Fruit fly (Drosophila melanogaster) whole organism, embryonic: ENCODE results near the gene Tim17a1.

ENCODE experiments used
- Blimp-1 ChIP-seq: fragments of 200-800 bp; sonication (Bioruptor generic); optimal IDR thresholded peaks from 3 replicates; lab custom pipeline; 2018; ENCODE audit warnings: missing biosample characterization, missing genetic modification characterization, mild to moderate bottlenecking, moderate library complexity, missing genetic modification reagents
- CG10267 ChIP-seq: fragments of 200-800 bp; sonication (Bioruptor generic); optimal IDR thresholded peaks from 2 replicates; lab custom pipeline; 2018; ENCODE audit warnings: missing biosample characterization, mild to moderate bottlenecking, missing genetic modification characterization, moderate library complexity
- CG10543 ChIP-seq: fragments of 200-800 bp; sonication (Bioruptor generic); optimal IDR thresholded peaks from 3 replicates; lab custom pipeline; 2017; ENCODE audit warnings: missing biosample characterization, mild to moderate bottlenecking, missing genetic modification characterization, moderate library complexity
- CG13296 ChIP-seq: fragments of 200-800 bp; sonication (Bioruptor generic); optimal IDR thresholded peaks from 3 replicates; lab custom pipeline; 2018; ENCODE audit warnings: missing biosample characterization, mild to moderate bottlenecking, missing genetic modification characterization
- CG14710 ChIP-seq: fragments of 200-800 bp; sonication (Bioruptor generic); optimal IDR thresholded peaks from 3 replicates; lab custom pipeline; 2019; ENCODE audit warnings: missing biosample characterization, mild to moderate bottlenecking, missing genetic modification characterization, moderate library complexity
- CG15479 ChIP-seq: fragments of 200-800 bp; sonication (Bioruptor generic); optimal IDR thresholded peaks from 3 replicates; lab custom pipeline; 2019; ENCODE audit warnings: missing biosample characterization, mild to moderate bottlenecking, missing genetic modification characterization, moderate library complexity
- CG1792 ChIP-seq: fragments of 200-800 bp; sonication (Bioruptor generic); optimal IDR thresholded peaks from 2 replicates; lab custom pipeline; 2016; ENCODE audit warnings: missing biosample characterization, missing genetic modification characterization
- CG2120 ChIP-seq: fragments of 200-800 bp; sonication (Bioruptor generic); optimal IDR thresholded peaks from 3 replicates; lab custom pipeline; 2016; ENCODE audit warnings: missing biosample characterization, missing genetic modification characterization
- CG2199 ChIP-seq: fragments of 200-800 bp; sonication (Bioruptor generic); IDR thresholded peaks from 3 replicates; pipeline ENCODE4 v1.3.6; 2022; ENCODE audit warnings: missing biosample characterization, missing genetic modification characterization
- CG2712 ChIP-seq: fragments of 200-800 bp; optimal IDR thresholded peaks from 3 replicates; lab custom pipeline; 2019; ENCODE audit warnings: missing biosample characterization, mild to moderate bottlenecking, missing genetic modification characterization, moderate library complexity
- CG31441 ChIP-seq: fragments of 200-800 bp; sonication (Bioruptor generic); IDR thresholded peaks from 2 replicates; pipeline ENCODE4 v1.3.6; 2022; ENCODE audit warnings: missing biosample characterization, missing genetic modification characterization
- CG32532 ChIP-seq: fragments of 200-800 bp; sonication (Bioruptor generic); IDR thresholded peaks from 2 replicates; pipeline ENCODE4 v1.3.6; 2022; ENCODE audit warnings: missing biosample characterization, missing genetic modification characterization
- CG3281 ChIP-seq: fragments of 200-800 bp; sonication (Bioruptor generic); optimal IDR thresholded peaks from 3 replicates; lab custom pipeline; 2017; ENCODE audit warnings: missing biosample characterization, mild to moderate bottlenecking, missing genetic modification characterization
- CG43689 ChIP-seq: fragments of 200-800 bp; sonication (Bioruptor generic); IDR thresholded peaks from 2 replicates; pipeline ENCODE4 v1.3.6; 2022; ENCODE audit warnings: missing biosample characterization, missing genetic modification characterization
- CG7372 ChIP-seq: fragments of 200-800 bp; sonication (Bioruptor generic); IDR thresholded peaks from 2 replicates; pipeline ENCODE4 v1.3.6; 2022; ENCODE audit warnings: missing biosample characterization, missing genetic modification characterization
- CG7928 ChIP-seq: fragments of 200-800 bp; sonication (Bioruptor generic); optimal IDR thresholded peaks from 2 replicates; lab custom pipeline; 2017; ENCODE audit warnings: missing biosample characterization, mild to moderate bottlenecking, missing genetic modification characterization
- CG8290 ChIP-seq, 3 experiments: fragments of 200-800 bp; sonication (Bioruptor generic); optimal IDR thresholded peaks; 2 replicates each; lab custom pipeline; 2016 to 2019; ENCODE audit warnings: missing biosample characterization in 3 of 3, missing genetic modification characterization in 3 of 3, mild to moderate bottlenecking in 2 of 3, moderate library complexity in 1 of 3
- CG8388 ChIP-seq: fragments of 200-800 bp; sonication (Bioruptor generic); optimal IDR thresholded peaks from 2 replicates; lab custom pipeline; 2019; ENCODE audit warnings: missing biosample characterization, mild to moderate bottlenecking, missing genetic modification characterization, moderate library complexity
- CG9215 ChIP-seq: fragments of 200-800 bp; sonication (Bioruptor generic); IDR thresholded peaks from 2 replicates; pipeline ENCODE4 v1.3.6; 2022; ENCODE audit warnings: missing biosample characterization, missing genetic modification characterization
- CG9876 ChIP-seq: fragments of 200-800 bp; sonication (Bioruptor generic); optimal IDR thresholded peaks from 2 replicates; lab custom pipeline; 2016; ENCODE audit warnings: missing biosample characterization, missing genetic modification characterization
- Fer1 ChIP-seq: fragments of 200-800 bp; sonication (Bioruptor generic); optimal IDR thresholded peaks from 2 replicates; lab custom pipeline; 2017; ENCODE audit warnings: missing biosample characterization, mild to moderate bottlenecking, missing genetic modification characterization
- GATAe ChIP-seq: fragments of 200-800 bp; sonication (Bioruptor generic); conservative IDR thresholded peaks from 2 replicates; pipeline ENCODE4 v1.3.6; 2022; ENCODE audit warnings: missing biosample characterization, missing genetic modification characterization
- MESR4 ChIP-seq: fragments of 200-800 bp; sonication (Bioruptor generic); optimal IDR thresholded peaks from 2 replicates; lab custom pipeline; 2018; ENCODE audit warnings: missing biosample characterization, mild to moderate bottlenecking, missing genetic modification characterization, moderate library complexity
- NFAT ChIP-seq: fragments of 200-800 bp; sonication (Bioruptor generic); IDR thresholded peaks from 2 replicates; pipeline ENCODE4 v1.3.6; 2022; ENCODE audit warnings: missing biosample characterization, missing genetic modification characterization
- Optix ChIP-seq: fragments of 200-800 bp; sonication (Bioruptor generic); IDR thresholded peaks from 3 replicates; pipeline ENCODE4 v1.3.6; 2022; ENCODE audit warnings: missing biosample characterization, missing genetic modification characterization
- Sox100B ChIP-seq: fragments of 200-800 bp; sonication (Bioruptor generic); optimal IDR thresholded peaks from 3 replicates; lab custom pipeline; 2018; ENCODE audit warnings: missing biosample characterization, mild to moderate bottlenecking, missing genetic modification characterization
- Xrp1 ChIP-seq: fragments of 200-800 bp; sonication (Bioruptor generic); IDR thresholded peaks from 2 replicates; pipeline ENCODE4 v1.3.6; 2022; ENCODE audit warnings: missing biosample characterization, missing genetic modification characterization
- ac ChIP-seq: fragments of 200-800 bp; sonication (Bioruptor generic); optimal IDR thresholded peaks from 3 replicates; lab custom pipeline; 2017; ENCODE audit warnings: missing biosample characterization, mild to moderate bottlenecking, missing genetic modification characterization
- bigmax ChIP-seq: fragments of 200-800 bp; sonication (Bioruptor generic); optimal IDR thresholded peaks from 2 replicates; lab custom pipeline; 2018; ENCODE audit warnings: missing biosample characterization, mild to moderate bottlenecking, missing genetic modification characterization
- cad ChIP-seq: fragments of >200 bp; optimal IDR thresholded peaks from 2 replicates; lab custom pipeline; 2017; ENCODE audit warnings: missing biosample characterization, missing genetic modification characterization
- chm ChIP-seq: fragments of 200-800 bp; sonication (Bioruptor generic); IDR thresholded peaks from 2 replicates; pipeline ENCODE4 v1.3.6; 2022; ENCODE audit warnings: missing biosample characterization, missing genetic modification characterization
- corto ChIP-seq: fragments of 200-800 bp; sonication (Bioruptor generic); optimal IDR thresholded peaks from 2 replicates; lab custom pipeline; 2016; ENCODE audit warnings: missing biosample characterization, mild to moderate bottlenecking, missing genetic modification characterization, moderate library complexity
- croc ChIP-seq: fragments of 200-800 bp; sonication (Bioruptor generic); conservative IDR thresholded peaks from 3 replicates; pipeline ENCODE4 v1.3.6; 2022; ENCODE audit warnings: missing biosample characterization, missing genetic modification characterization
- dmrt11E ChIP-seq: fragments of 200-800 bp; sonication (Bioruptor generic); optimal IDR thresholded peaks from 3 replicates; lab custom pipeline; 2018; ENCODE audit warnings: missing biosample characterization, mild to moderate bottlenecking, missing genetic modification characterization, moderate library complexity
- ems ChIP-seq: fragments of 200-800 bp; sonication (Bioruptor generic); optimal IDR thresholded peaks from 3 replicates; lab custom pipeline; 2016; ENCODE audit warnings: missing biosample characterization, missing genetic modification characterization
- en ChIP-seq: fragments of 200-800 bp; sonication (Bioruptor generic); optimal IDR thresholded peaks from 2 replicates; lab custom pipeline; 2016; ENCODE audit warnings: missing biosample characterization, missing genetic modification characterization
- esg ChIP-seq: fragments of 200-800 bp; sonication (Bioruptor generic); conservative IDR thresholded peaks from 2 replicates; pipeline ENCODE4 v1.3.6; 2022; ENCODE audit warnings: missing biosample characterization, missing genetic modification characterization
- fru ChIP-seq: fragments of >200 bp; optimal IDR thresholded peaks from 2 replicates; lab custom pipeline; 2017
- her ChIP-seq: fragments of 200-800 bp; sonication (Bioruptor generic); optimal IDR thresholded peaks from 2 replicates; lab custom pipeline; 2016; ENCODE audit warnings: missing biosample characterization, missing genetic modification characterization
- kah ChIP-seq: fragments of 200-800 bp; sonication (Bioruptor generic); optimal IDR thresholded peaks from 2 replicates; lab custom pipeline; 2018; ENCODE audit warnings: missing biosample characterization, mild to moderate bottlenecking, missing genetic modification characterization
- luna ChIP-seq: fragments of 200-800 bp; sonication (Bioruptor generic); optimal IDR thresholded peaks from 2 replicates; lab custom pipeline; 2016; ENCODE audit warnings: missing biosample characterization, missing genetic modification characterization
- nau ChIP-seq: fragments of 200-800 bp; sonication (Bioruptor generic); optimal IDR thresholded peaks from 3 replicates; lab custom pipeline; 2017; ENCODE audit warnings: missing biosample characterization, mild to moderate bottlenecking, missing genetic modification characterization, missing genetic modification reagents
- nom ChIP-seq: fragments of 200-800 bp; sonication (Bioruptor generic); optimal IDR thresholded peaks from 2 replicates; lab custom pipeline; 2017; ENCODE audit warnings: missing biosample characterization, missing genetic modification characterization, mild to moderate bottlenecking, moderate library complexity, missing genetic modification reagents
- pfk ChIP-seq: fragments of 200-800 bp; sonication (Bioruptor generic); optimal IDR thresholded peaks from 2 replicates; lab custom pipeline; 2018; ENCODE audit warnings: missing biosample characterization, mild to moderate bottlenecking, missing genetic modification characterization, moderate library complexity
- pzg ChIP-seq: fragments of 200-800 bp; sonication (Bioruptor generic); optimal IDR thresholded peaks from 3 replicates; lab custom pipeline; 2018; ENCODE audit warnings: missing biosample characterization, mild to moderate bottlenecking, missing genetic modification characterization, moderate library complexity
- ro ChIP-seq: fragments of 200-800 bp; sonication (Bioruptor generic); IDR thresholded peaks from 2 replicates; pipeline ENCODE4 v1.3.6; 2022; ENCODE audit warnings: missing biosample characterization, missing genetic modification characterization
- scrt ChIP-seq: fragments of 200-800 bp; sonication (Bioruptor generic); optimal IDR thresholded peaks from 2 replicates; lab custom pipeline; 2018; ENCODE audit warnings: missing biosample characterization, mild to moderate bottlenecking, missing genetic modification characterization, moderate library complexity
- sens ChIP-seq: fragments of 200-800 bp; sonication (Bioruptor generic); peaks from one replicate; lab custom pipeline; 2016; ENCODE audit warnings: missing biosample characterization, missing genetic modification characterization
- sima ChIP-seq: fragments of 200-800 bp; sonication (Bioruptor generic); optimal IDR thresholded peaks from 2 replicates; lab custom pipeline; 2016; ENCODE audit warnings: missing biosample characterization, missing genetic modification characterization
- tio ChIP-seq: fragments of 200-800 bp; sonication (Bioruptor generic); optimal IDR thresholded peaks from 2 replicates; lab custom pipeline; 2017; ENCODE audit warnings: missing biosample characterization, missing genetic modification characterization, inconsistent platforms
- wor ChIP-seq: fragments of 200-800 bp; sonication (Bioruptor generic); IDR thresholded peaks from 2 replicates; pipeline ENCODE4 v1.3.6; 2022; ENCODE audit warnings: missing biosample characterization, missing genetic modification characterization
- zen ChIP-seq: fragments of 200-800 bp; sonication (Bioruptor generic); optimal IDR thresholded peaks from 3 replicates; lab custom pipeline; 2018; ENCODE audit warnings: missing biosample characterization, mild to moderate bottlenecking, missing genetic modification characterization, moderate library complexity

Tim17a1 gene

DNA sequence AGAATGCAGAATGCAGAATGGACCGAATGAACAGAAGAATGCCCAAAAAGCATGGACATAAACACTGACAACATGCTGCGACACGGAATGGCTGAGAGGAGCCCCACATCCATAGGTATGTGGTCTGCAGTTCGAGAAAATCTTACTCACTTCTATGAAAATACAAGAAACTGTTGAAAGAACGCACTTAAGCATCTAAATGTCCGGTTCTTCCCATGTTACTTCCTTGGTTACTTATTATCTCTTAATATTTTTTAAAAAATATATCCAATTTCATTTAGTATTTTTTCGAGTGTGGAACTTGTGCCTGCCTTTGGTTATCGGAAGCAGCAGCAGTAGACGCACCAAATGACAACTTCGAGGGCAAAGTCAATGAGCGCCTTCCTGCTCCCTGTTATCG, 50.2 kb downstream of the Tim17a1 start (continued):
- TF ChIP-seq pzg: no peak
- TF ChIP-seq CG1792 (GFP tag; lab: Kevin White, UChicago): no peak
- no peak for TF ChIP-seq bigmax
- TF ChIP-seq nau (GFP tag; lab: Kevin White, UChicago): no peak
- TF ChIP-seq pfk (GFP tag; lab: Kevin White, UChicago): no peak
- no peak for TF ChIP-seq CG7928 (GFP tag; lab: Kevin White, UChicago)
- TF ChIP-seq nom (GFP tag; lab: Kevin White, UChicago): peak; percentile 72
- peak; percentile 7 for TF ChIP-seq Blimp-1 (GFP tag; lab: Kevin White, UChicago)
- no peak for TF ChIP-seq CG2712 (tag; lab: Kevin White, UChicago)
- no peak for TF ChIP-seq her (GFP tag; lab: Kevin White, UChicago)
- no peak for TF ChIP-seq Fer1 (GFP tag; lab: Kevin White, UChicago)
- peak; percentile 75 for TF ChIP-seq dmrt11E (tag; lab: Kevin White, UChicago)
- TF ChIP-seq CG15479: no peak
- TF ChIP-seq zen (tag; lab: Kevin White, UChicago): peak; percentile 18
- TF ChIP-seq cad: no peak
- TF ChIP-seq kah (GFP tag; lab: Kevin White, UChicago): no peak
- peak; percentile 2 for TF ChIP-seq ac (GFP tag; lab: Kevin White, UChicago)
- no peak for TF ChIP-seq sens (GFP tag; lab: Kevin White, UChicago)
- no peak for TF ChIP-seq fru (lab: Kevin White, UChicago)
- no peak for TF ChIP-seq CG3281 (GFP tag; lab: Kevin White, UChicago)
- TF ChIP-seq Sox100B (GFP tag; lab: Kevin White, UChicago): no peak
- peak; percentile 35 for TF ChIP-seq CG8388 (GFP tag; lab: Kevin White, UChicago)
- TF ChIP-seq CG7372 (GFP tag; lab: Robert Waterston, UW): no peak
- TF ChIP-seq Xrp1: peak; percentile 61
- no peak for TF ChIP-seq ro
- TF ChIP-seq CG10543: no peak
- no peak for TF ChIP-seq NFAT (GFP tag; lab: Robert Waterston, UW)
- no peak for TF ChIP-seq MESR4
- TF ChIP-seq en: no peak
- TF ChIP-seq CG43689 (GFP tag; lab: Robert Waterston, UW): no peak
- TF ChIP-seq CG32532 (GFP tag; lab: Robert Waterston, UW): no peak
- no peak for TF ChIP-seq CG8290 (GFP tag; optimal IDR thresholded peaks at IDR 0.05; lab: Kevin White, UChicago)
- TF ChIP-seq CG8290 (tag; optimal IDR thresholded peaks at IDR 0.05; lab: Kevin White, UChicago): no peak
- no peak for TF ChIP-seq sima (GFP tag; lab: Kevin White, UChicago)
- TF ChIP-seq wor (GFP tag; lab: Robert Waterston, UW): no peak
- peak; percentile 12 for TF ChIP-seq CG10267 (tag; lab: Kevin White, UChicago)
- no peak for TF ChIP-seq GATAe (GFP tag; lab: Robert Waterston, UW)
- TF ChIP-seq CG9215: no peak
- TF ChIP-seq CG14710: peak; percentile 9
- TF ChIP-seq CG9876 (GFP tag; lab: Kevin White, UChicago): no peak
- no peak for TF ChIP-seq esg (GFP tag; lab: Robert Waterston, UW)
- TF ChIP-seq ems: no peak
- no peak for TF ChIP-seq scrt (GFP tag; lab: Kevin White, UChicago)
- TF ChIP-seq corto: peak; percentile 87
- no peak for TF ChIP-seq luna (GFP tag; lab: Kevin White, UChicago)
- TF ChIP-seq CG13296 (GFP tag; lab: Kevin White, UChicago): no peak
- TF ChIP-seq chm (GFP tag; lab: Robert Waterston, UW): no peak
- TF ChIP-seq tio: peak; percentile 15
- no peak for TF ChIP-seq Optix
- TF ChIP-seq CG2199 (GFP tag; lab: Robert Waterston, UW): no peak
- no peak for TF ChIP-seq CG2120
- TF ChIP-seq croc (GFP tag; lab: Robert Waterston, UW): no peak
- peak; percentile 43; the same call in 1 of the 2 replicates for TF ChIP-seq CG31441 (GFP tag; lab: Robert Waterston, UW)
